Fruit fly (Drosophila melanogaster) whole organism, prepupa: ENCODE data around the gene ocn.

ENCODE experiments used
- Blimp-1 ChIP-seq: fragments of 200-800 bp; sonication (Bioruptor generic); optimal IDR thresholded peaks from 3 replicates; lab custom pipeline; 2017; ENCODE audit warnings: missing biosample characterization, missing genetic modification characterization, mild to moderate bottlenecking, moderate library complexity, missing genetic modification reagents
- CG10631 ChIP-seq: fragments of 200-800 bp; sonication (Bioruptor generic); optimal IDR thresholded peaks from 2 replicates; lab custom pipeline; 2016; ENCODE audit warnings: missing biosample characterization, missing genetic modification characterization
- CG10669 ChIP-seq: fragments of 200-800 bp; sonication (Bioruptor generic); optimal IDR thresholded peaks from 3 replicates; lab custom pipeline; 2018; ENCODE audit warnings: missing biosample characterization, mild to moderate bottlenecking, missing genetic modification characterization, moderate library complexity
- CG11294 ChIP-seq: fragments of 200-800 bp; sonication (Bioruptor generic); IDR thresholded peaks from 2 replicates; pipeline ENCODE4 v1.3.6; 2022; ENCODE audit warnings: missing biosample characterization, missing genetic modification characterization
- CG11762 ChIP-seq: fragments of 200-800 bp; sonication (Bioruptor generic); optimal IDR thresholded peaks from 3 replicates; lab custom pipeline; 2016; ENCODE audit warnings: missing biosample characterization, missing genetic modification characterization; ENCODE audit not compliant: insufficient read depth
- CG11902 ChIP-seq: fragments of 200-800 bp; sonication (Bioruptor generic); optimal IDR thresholded peaks from 3 replicates; lab custom pipeline; 2016; ENCODE audit warnings: missing biosample characterization, missing genetic modification characterization
- CG15336 ChIP-seq: fragments of 200-800 bp; sonication (Bioruptor generic); IDR thresholded peaks from 2 replicates; pipeline ENCODE4 v1.3.6; 2022; ENCODE audit warnings: missing biosample characterization, missing genetic modification characterization
- CG16779 ChIP-seq: fragments of 200-800 bp; sonication (Bioruptor generic); optimal IDR thresholded peaks from 3 replicates; lab custom pipeline; 2017; ENCODE audit warnings: missing biosample characterization, mild to moderate bottlenecking, missing genetic modification characterization
- CG3032 ChIP-seq: fragments of 200-800 bp; optimal IDR thresholded peaks from 2 replicates; lab custom pipeline; 2019; ENCODE audit warnings: missing biosample characterization, mild to moderate bottlenecking, missing genetic modification characterization, moderate library complexity
- CG31627 ChIP-seq: fragments of 200-800 bp; sonication (Bioruptor generic); optimal IDR thresholded peaks from 3 replicates; lab custom pipeline; 2016; ENCODE audit warnings: missing biosample characterization, missing genetic modification characterization
- CG32006 ChIP-seq: fragments of 200-800 bp; sonication (Bioruptor generic); optimal IDR thresholded peaks from 3 replicates; lab custom pipeline; 2017; ENCODE audit warnings: missing biosample characterization, mild to moderate bottlenecking, missing genetic modification characterization
- CG34406 ChIP-seq: fragments of 200-800 bp; sonication (Bioruptor generic); optimal IDR thresholded peaks from 3 replicates; lab custom pipeline; 2016; ENCODE audit warnings: missing biosample characterization, missing genetic modification characterization
- CG3919 ChIP-seq: fragments of 200-800 bp; sonication (Bioruptor generic); optimal IDR thresholded peaks from 3 replicates; lab custom pipeline; 2016; ENCODE audit warnings: missing biosample characterization, missing genetic modification characterization
- CG6163 ChIP-seq: fragments of 200-800 bp; sonication (Bioruptor generic); IDR thresholded peaks from 3 replicates; pipeline ENCODE4 v1.3.6; 2022; ENCODE audit warnings: missing biosample characterization, missing genetic modification characterization
- CG6276 ChIP-seq: fragments of 200-800 bp; sonication (Bioruptor generic); optimal IDR thresholded peaks from 2 replicates; lab custom pipeline; 2017; ENCODE audit warnings: missing biosample characterization, mild to moderate bottlenecking, missing genetic modification characterization
- CG6792 ChIP-seq: fragments of 200-800 bp; sonication (Bioruptor generic); optimal IDR thresholded peaks from 3 replicates; lab custom pipeline; 2016; ENCODE audit warnings: missing biosample characterization, missing genetic modification characterization
- CG6808 ChIP-seq: fragments of 200-800 bp; sonication (Bioruptor generic); optimal IDR thresholded peaks from 3 replicates; lab custom pipeline; 2017; ENCODE audit warnings: missing biosample characterization, missing genetic modification characterization, mild to moderate bottlenecking, moderate library complexity, missing genetic modification reagents
- CG7368 ChIP-seq: fragments of 200-800 bp; sonication (Bioruptor generic); optimal IDR thresholded peaks from 3 replicates; lab custom pipeline; 2016; ENCODE audit warnings: missing biosample characterization, missing genetic modification characterization
- CG8119 ChIP-seq: fragments of 200-800 bp; sonication (Bioruptor generic); IDR thresholded peaks from 3 replicates; pipeline ENCODE4 v1.3.6; 2022; ENCODE audit warnings: missing biosample characterization, missing genetic modification characterization
- CG8319 ChIP-seq: fragments of 200-800 bp; sonication (Bioruptor generic); optimal IDR thresholded peaks from 3 replicates; lab custom pipeline; 2016; ENCODE audit warnings: missing biosample characterization, missing genetic modification characterization
- CG8632 ChIP-seq: fragments of 200-800 bp; sonication (Bioruptor generic); optimal IDR thresholded peaks from 3 replicates; lab custom pipeline; 2016; ENCODE audit warnings: missing biosample characterization, missing genetic modification characterization
- Eip75B ChIP-seq: fragments of 200-800 bp; sonication (Bioruptor generic); optimal IDR thresholded peaks from 3 replicates; lab custom pipeline; 2016; ENCODE audit warnings: missing biosample characterization, missing genetic modification characterization
- Eip78C ChIP-seq: fragments of 200-800 bp; sonication (Bioruptor generic); peaks from one replicate; lab custom pipeline; 2016; ENCODE audit warnings: missing biosample characterization, missing genetic modification characterization
- Eip93F ChIP-seq: fragments of 200-800 bp; sonication (Bioruptor generic); optimal IDR thresholded peaks from 2 replicates; lab custom pipeline; 2016; ENCODE audit warnings: missing biosample characterization, mild to moderate bottlenecking, missing genetic modification characterization
- Ets21C ChIP-seq: fragments of 200-800 bp; sonication (Bioruptor generic); optimal IDR thresholded peaks from 3 replicates; lab custom pipeline; 2016; ENCODE audit warnings: missing biosample characterization, missing genetic modification characterization
- Gug ChIP-seq: fragments of 200-800 bp; sonication (Bioruptor generic); IDR thresholded peaks from 2 replicates; pipeline ENCODE4 v1.3.6; 2022; ENCODE audit warnings: missing biosample characterization, missing genetic modification characterization
- Hr38 ChIP-seq: sonication (Bioruptor generic); optimal IDR thresholded peaks from 2 replicates; lab custom pipeline; 2016; ENCODE audit warnings: missing biosample characterization, missing genetic modification characterization
- Hr39 ChIP-seq: fragments of 200-800 bp; sonication (Bioruptor generic); optimal IDR thresholded peaks from 2 replicates; lab custom pipeline; 2016; ENCODE audit warnings: missing biosample characterization, missing genetic modification characterization
- Hr4 ChIP-seq: fragments of 200-800 bp; sonication (Bioruptor generic); optimal IDR thresholded peaks from 3 replicates; lab custom pipeline; 2016; ENCODE audit warnings: missing biosample characterization, missing genetic modification characterization
- Lpt ChIP-seq: fragments of 200-800 bp; sonication (Bioruptor generic); optimal IDR thresholded peaks from 3 replicates; lab custom pipeline; 2016; ENCODE audit warnings: missing biosample characterization, missing genetic modification characterization
- OdsH ChIP-seq: fragments of 200-800 bp; sonication (Bioruptor generic); optimal IDR thresholded peaks from 3 replicates; lab custom pipeline; 2016; ENCODE audit warnings: missing biosample characterization, missing genetic modification characterization
- Smox ChIP-seq: fragments of 200-800 bp; sonication (Bioruptor generic); optimal IDR thresholded peaks from 3 replicates; lab custom pipeline; 2016; ENCODE audit warnings: missing biosample characterization, missing genetic modification characterization
- Sox102F ChIP-seq: fragments of 200-800 bp; sonication (Bioruptor generic); optimal IDR thresholded peaks from 2 replicates; lab custom pipeline; 2016; ENCODE audit warnings: missing biosample characterization, mild to moderate bottlenecking, missing genetic modification characterization
- Sox14 ChIP-seq: fragments of 200-800 bp; sonication (Bioruptor generic); optimal IDR thresholded peaks from 3 replicates; lab custom pipeline; 2016; ENCODE audit warnings: missing biosample characterization, missing genetic modification characterization
- Sox15 ChIP-seq: fragments of 200-800 bp; sonication (Bioruptor generic); optimal IDR thresholded peaks from 3 replicates; lab custom pipeline; 2016; ENCODE audit warnings: missing biosample characterization, missing genetic modification characterization
- achi ChIP-seq: fragments of 200-800 bp; sonication (Bioruptor generic); optimal IDR thresholded peaks from 3 replicates; lab custom pipeline; 2016; ENCODE audit warnings: missing biosample characterization, missing genetic modification characterization
- acj6 ChIP-seq: fragments of 200-800 bp; sonication (Bioruptor generic); optimal IDR thresholded peaks from 3 replicates; lab custom pipeline; 2016; ENCODE audit warnings: missing biosample characterization, missing genetic modification characterization
- cyc ChIP-seq: fragments of 200-800 bp; sonication (Bioruptor generic); optimal IDR thresholded peaks from 3 replicates; lab custom pipeline; 2016; ENCODE audit warnings: missing biosample characterization, missing genetic modification characterization
- dac ChIP-seq: fragments of 200-800 bp; sonication (Bioruptor generic); optimal IDR thresholded peaks from 2 replicates; lab custom pipeline; 2017; ENCODE audit warnings: missing biosample characterization, mild to moderate bottlenecking, missing genetic modification characterization
- eg ChIP-seq: fragments of 200-800 bp; sonication (Bioruptor generic); IDR thresholded peaks from 3 replicates; pipeline ENCODE4 v1.3.6; 2022; ENCODE audit warnings: missing biosample characterization, missing genetic modification characterization
- fd85E ChIP-seq: fragments of 200-800 bp; sonication (Bioruptor generic); optimal IDR thresholded peaks from 3 replicates; lab custom pipeline; 2016; ENCODE audit warnings: missing biosample characterization, missing genetic modification characterization
- fkh ChIP-seq: fragments of 200-800 bp; sonication (Bioruptor generic); optimal IDR thresholded peaks from 3 replicates; lab custom pipeline; 2017; ENCODE audit warnings: missing biosample characterization, mild to moderate bottlenecking, missing genetic modification characterization, moderate library complexity
- net ChIP-seq: fragments of 200-800 bp; sonication (Bioruptor generic); optimal IDR thresholded peaks from 3 replicates; lab custom pipeline; 2016; ENCODE audit warnings: missing biosample characterization, missing genetic modification characterization
- pdm3 ChIP-seq: fragments of 200-800 bp; sonication (Bioruptor generic); optimal IDR thresholded peaks from 3 replicates; lab custom pipeline; 2016; ENCODE audit warnings: missing biosample characterization, missing genetic modification characterization
- salr ChIP-seq, 2 experiments: fragments of 200-800 bp; sonication (Bioruptor generic); optimal IDR thresholded peaks; 3 replicates each; lab custom pipeline; 2016 to 2018; ENCODE audit warnings: missing biosample characterization in 2 of 2, missing genetic modification characterization in 2 of 2, mild to moderate bottlenecking in 1 of 2
- spab ChIP-seq: fragments of 200-800 bp; sonication (Bioruptor generic); optimal IDR thresholded peaks from 2 replicates; lab custom pipeline; 2017; ENCODE audit warnings: missing biosample characterization, mild to moderate bottlenecking, missing genetic modification characterization, missing genetic modification reagents
- ss ChIP-seq, 2 experiments: fragments of 200-800 bp; sonication (Bioruptor generic); optimal IDR thresholded peaks; 2 replicates in 1 of 2; 3 replicates in 1 of 2; lab custom pipeline; 2017 to 2018; ENCODE audit warnings: mild to moderate bottlenecking in 2 of 2, missing biosample characterization in 2 of 2, missing genetic modification characterization in 2 of 2, moderate library complexity in 1 of 2
- svp ChIP-seq: fragments of 200-800 bp; sonication (Bioruptor generic); peaks from one replicate; lab custom pipeline; 2016; ENCODE audit warnings: missing biosample characterization, missing genetic modification characterization
- topi ChIP-seq: fragments of 200-800 bp; sonication (Bioruptor generic); optimal IDR thresholded peaks from 3 replicates; lab custom pipeline; 2016; ENCODE audit warnings: missing biosample characterization, missing genetic modification characterization
- vri ChIP-seq: fragments of 200-800 bp; sonication (Bioruptor generic); optimal IDR thresholded peaks from 3 replicates; lab custom pipeline; 2016; ENCODE audit warnings: missing biosample characterization, mild to moderate bottlenecking, missing genetic modification characterization

The ocn gene

dm6 chr3R:30037630-30038029 is at the start of gene ocn:
Gene ocn (minus strand): TSS chr3R:30037730.
- TF ChIP-seq CG10669 (no peak), CG6792 (no peak), svp (GFP tag; lab: Kevin White, UChicago) (no peak), eg (GFP tag; lab: Robert Waterston, UW) (no peak), CG6276 (GFP tag; lab: Kevin White, UChicago) (no peak), Sox14 (no peak), Blimp-1 (no peak), Hr38 (GFP tag; lab: Kevin White, UChicago) (no peak), fd85E (GFP tag; lab: Kevin White, UChicago) (no peak), CG8319 (no peak), CG3919 (GFP tag; lab: Kevin White, UChicago) (no peak), Eip78C (GFP tag; lab: Kevin White, UChicago) (no peak), CG34406 (GFP tag; lab: Kevin White, UChicago) (no peak), Ets21C (GFP tag; lab: Kevin White, UChicago) (no peak), Lpt (GFP tag; lab: Kevin White, UChicago) (no peak)

DNA sequence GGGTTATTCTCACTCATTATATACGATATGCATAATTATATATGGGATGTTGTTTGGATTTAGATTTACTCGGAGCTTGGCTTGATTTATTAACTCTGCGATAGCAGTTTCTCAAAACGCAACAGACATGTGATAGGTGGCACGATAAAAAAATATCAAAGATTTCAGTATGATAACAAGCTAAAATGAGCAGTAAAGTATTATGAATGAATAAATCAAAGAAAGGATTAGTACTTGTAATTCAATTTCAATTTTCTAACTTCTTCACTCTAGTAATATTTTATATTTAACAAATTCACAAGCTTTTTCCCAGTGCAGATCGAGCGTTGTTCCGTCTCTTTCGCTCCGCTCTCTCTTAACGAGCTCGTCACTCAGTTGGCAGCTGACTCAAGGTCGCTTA is 46.6 kb upstream of the ocn start:
- TF ChIP-seq CG31627 (GFP tag; lab: Kevin White, UChicago): peak; percentile 4
- TF ChIP-seq CG11762 (GFP tag; lab: Kevin White, UChicago): no peak
- peak; percentile 37 for TF ChIP-seq svp (GFP tag; lab: Kevin White, UChicago)
- TF ChIP-seq ss (GFP tag; optimal IDR thresholded peaks at IDR 0.05; lab: Kevin White, UChicago): no peak
- no peak for TF ChIP-seq CG8119 (GFP tag; lab: Robert Waterston, UW)
- no peak for TF ChIP-seq CG32006
- TF ChIP-seq CG6792: no peak
- TF ChIP-seq vri: no peak
- no peak for TF ChIP-seq salr (GFP tag; optimal IDR thresholded peaks at IDR 0.05; lab: Kevin White, UChicago)
- no peak for TF ChIP-seq CG3032 (tag; lab: Kevin White, UChicago)
- TF ChIP-seq fkh: no peak
- no peak for TF ChIP-seq fd85E (GFP tag; lab: Kevin White, UChicago)
- TF ChIP-seq CG16779: no peak
- TF ChIP-seq Ets21C (GFP tag; lab: Kevin White, UChicago): no peak
- TF ChIP-seq Gug (GFP tag; lab: Robert Waterston, UW): no peak
- no peak for TF ChIP-seq OdsH (GFP tag; lab: Kevin White, UChicago)
- TF ChIP-seq CG3919 (GFP tag; lab: Kevin White, UChicago): no peak
- no peak for TF ChIP-seq CG6163 (GFP tag; lab: Robert Waterston, UW)
- TF ChIP-seq CG6808 (GFP tag; lab: Kevin White, UChicago): no peak
- TF ChIP-seq CG34406 (GFP tag; lab: Kevin White, UChicago): no peak
- no peak for TF ChIP-seq pdm3 (GFP tag; lab: Kevin White, UChicago)
- TF ChIP-seq CG8632 (GFP tag; lab: Kevin White, UChicago): no peak
- no peak for TF ChIP-seq CG8319
- TF ChIP-seq Hr38 (GFP tag; lab: Kevin White, UChicago): no peak
- no peak for TF ChIP-seq cyc (GFP tag; lab: Kevin White, UChicago)
- no peak for TF ChIP-seq acj6 (GFP tag; lab: Kevin White, UChicago)
- TF ChIP-seq topi: peak; percentile 6
- TF ChIP-seq Hr39: peak; percentile 6
- no peak for TF ChIP-seq CG11294 (GFP tag; lab: Robert Waterston, UW)
- TF ChIP-seq CG11902: no peak
- TF ChIP-seq Sox15: no peak
- no peak for TF ChIP-seq Lpt (GFP tag; lab: Kevin White, UChicago)
- no peak for TF ChIP-seq achi (GFP tag; lab: Kevin White, UChicago)
- no peak for TF ChIP-seq Eip93F (GFP tag; lab: Kevin White, UChicago)
- TF ChIP-seq Smox (GFP tag; lab: Kevin White, UChicago): peak; percentile 15
- TF ChIP-seq Hr4 (GFP tag; lab: Kevin White, UChicago): peak; percentile 3
- TF ChIP-seq spab: no peak
- no peak for TF ChIP-seq eg (GFP tag; lab: Robert Waterston, UW)
- TF ChIP-seq dac: no peak
- TF ChIP-seq Sox102F (GFP tag; lab: Kevin White, UChicago): no peak
- TF ChIP-seq CG15336 (GFP tag; lab: Robert Waterston, UW): no peak
- no peak for TF ChIP-seq net (GFP tag; lab: Kevin White, UChicago)
- no peak for TF ChIP-seq CG10631
- TF ChIP-seq CG7368 (GFP tag; lab: Kevin White, UChicago): no peak
- TF ChIP-seq Eip75B: no peak
